Fruit fly (Drosophila melanogaster) whole organism, embryonic: ENCODE data around the gene CG43922.

Experiments used
- Adf1 ChIP-seq: fragments of 200-800 bp; sonication (Bioruptor generic); IDR thresholded peaks from 2 replicates; pipeline ENCODE4 v1.3.6; 2022; ENCODE audit warnings: missing biosample characterization, missing genetic modification characterization
- CG10654 ChIP-seq: fragments of 200-800 bp; sonication (Bioruptor generic); optimal IDR thresholded peaks from 2 replicates; lab custom pipeline; 2016; ENCODE audit warnings: missing biosample characterization, missing genetic modification characterization
- CG11695 ChIP-seq: fragments of 200-800 bp; sonication (Bioruptor generic); IDR thresholded peaks from 3 replicates; pipeline ENCODE4 v1.3.6; 2022; ENCODE audit warnings: missing biosample characterization, missing genetic modification characterization
- CG13287 ChIP-seq: fragments of 200-800 bp; sonication (Bioruptor generic); IDR thresholded peaks from 2 replicates; pipeline ENCODE4 v1.3.6; 2022; ENCODE audit warnings: missing biosample characterization, missing genetic modification characterization; ENCODE audit not compliant: partially characterized antibody
- CG13296 ChIP-seq: fragments of 200-800 bp; sonication (Bioruptor generic); optimal IDR thresholded peaks from 3 replicates; lab custom pipeline; 2018; ENCODE audit warnings: missing biosample characterization, mild to moderate bottlenecking, missing genetic modification characterization
- CG14014 ChIP-seq: fragments of 200-800 bp; sonication (Bioruptor generic); IDR thresholded peaks from 2 replicates; pipeline ENCODE4 v1.3.6; 2022; ENCODE audit warnings: missing biosample characterization, missing genetic modification characterization
- CG17802 ChIP-seq: fragments of 200-800 bp; sonication (Bioruptor generic); optimal IDR thresholded peaks from 2 replicates; lab custom pipeline; 2018; ENCODE audit warnings: missing biosample characterization, mild to moderate bottlenecking, missing genetic modification characterization, moderate library complexity
- CG32532 ChIP-seq: fragments of 200-800 bp; sonication (Bioruptor generic); IDR thresholded peaks from 2 replicates; pipeline ENCODE4 v1.3.6; 2022; ENCODE audit warnings: missing biosample characterization, missing genetic modification characterization
- CG33213 ChIP-seq: fragments of 200-800 bp; sonication (Bioruptor generic); optimal IDR thresholded peaks from 3 replicates; lab custom pipeline; 2016; ENCODE audit warnings: missing biosample characterization, missing genetic modification characterization
- CG34376 ChIP-seq: fragments of 200-800 bp; sonication (Bioruptor generic); optimal IDR thresholded peaks from 2 replicates; lab custom pipeline; 2018; ENCODE audit warnings: missing biosample characterization, mild to moderate bottlenecking, missing genetic modification characterization
- CG4360 ChIP-seq: fragments of 200-800 bp; sonication (Bioruptor generic); IDR thresholded peaks from 2 replicates; pipeline ENCODE4 v1.3.6; 2022; ENCODE audit warnings: missing biosample characterization, missing genetic modification characterization
- CG8478 ChIP-seq: fragments of >200 bp; optimal IDR thresholded peaks from 2 replicates; lab custom pipeline; 2018
- CG8765 ChIP-seq: fragments of 200-800 bp; sonication (Bioruptor generic); IDR thresholded peaks from 2 replicates; pipeline ENCODE4 v1.3.6; 2022; ENCODE audit warnings: missing biosample characterization, missing genetic modification characterization
- CHES-1-like ChIP-seq: fragments of 200-800 bp; sonication (Bioruptor generic); optimal IDR thresholded peaks from 2 replicates; lab custom pipeline; 2016; ENCODE audit warnings: missing biosample characterization, missing genetic modification characterization
- Doc2 ChIP-seq: fragments of 200-800 bp; sonication (Bioruptor generic); IDR thresholded peaks from 2 replicates; pipeline ENCODE4 v1.3.6; 2022; ENCODE audit warnings: missing biosample characterization, missing genetic modification characterization
- Drgx ChIP-seq: fragments of 200-800 bp; sonication (Bioruptor generic); IDR thresholded peaks from 2 replicates; pipeline ENCODE4 v1.3.6; 2022; ENCODE audit warnings: missing biosample characterization, missing genetic modification characterization
- GATAe ChIP-seq: fragments of 200-800 bp; sonication (Bioruptor generic); conservative IDR thresholded peaks from 2 replicates; pipeline ENCODE4 v1.3.6; 2022; ENCODE audit warnings: missing biosample characterization, missing genetic modification characterization
- HmgZ ChIP-seq: fragments of 200-800 bp; sonication (Bioruptor generic); optimal IDR thresholded peaks from 2 replicates; lab custom pipeline; 2018; ENCODE audit warnings: missing biosample characterization, mild to moderate bottlenecking, missing genetic modification characterization
- Neu2 ChIP-seq: fragments of 200-800 bp; sonication (Bioruptor generic); optimal IDR thresholded peaks from 3 replicates; lab custom pipeline; 2016; ENCODE audit warnings: missing biosample characterization, missing genetic modification characterization, borderline replicate concordance
- NfI ChIP-seq: fragments of 200-800 bp; sonication (Bioruptor generic); optimal IDR thresholded peaks from 3 replicates; lab custom pipeline; 2018; ENCODE audit warnings: missing biosample characterization, mild to moderate bottlenecking, missing genetic modification characterization, moderate library complexity
- Optix ChIP-seq: fragments of 200-800 bp; sonication (Bioruptor generic); IDR thresholded peaks from 3 replicates; pipeline ENCODE4 v1.3.6; 2022; ENCODE audit warnings: missing biosample characterization, missing genetic modification characterization
- Rfx ChIP-seq: fragments of 200-800 bp; sonication (Bioruptor generic); IDR thresholded peaks from 2 replicates; pipeline ENCODE4 v1.3.6; 2022; ENCODE audit warnings: missing biosample characterization, missing genetic modification characterization
- Stat92E ChIP-seq, 3 experiments: fragments of >200 bp in 2 of 3; fragments of 200-800 bp in 1 of 3; sonication (Bioruptor generic) in 1 of 3; optimal IDR thresholded peaks; 2 replicates each; lab custom pipeline; 2017 to 2019; ENCODE audit warnings: missing biosample characterization in 3 of 3, missing genetic modification characterization in 3 of 3, mild to moderate bottlenecking in 1 of 3, moderate library complexity in 1 of 3
- Trl ChIP-seq, 3 experiments: fragments of >200 bp in 2 of 3; fragments of 200-800 bp in 1 of 3; sonication (Bioruptor generic) in 1 of 3; optimal IDR thresholded peaks; 2 replicates in 1 of 3; 3 replicates in 2 of 3; lab custom pipeline; 2016 to 2017; ENCODE audit warnings: missing biosample characterization in 1 of 3, missing genetic modification characterization in 1 of 3
- Xrp1 ChIP-seq: fragments of 200-800 bp; sonication (Bioruptor generic); IDR thresholded peaks from 2 replicates; pipeline ENCODE4 v1.3.6; 2022; ENCODE audit warnings: missing biosample characterization, missing genetic modification characterization
- bsh ChIP-seq, 2 experiments: fragments of 200-800 bp; sonication (Bioruptor generic); optimal IDR thresholded peaks; 2 replicates each; lab custom pipeline; 2017 to 2018; ENCODE audit warnings: mild to moderate bottlenecking in 2 of 2, missing biosample characterization in 2 of 2, missing genetic modification characterization in 2 of 2, moderate library complexity in 1 of 2
- chinmo ChIP-seq: fragments of 200-800 bp; sonication (Bioruptor generic); IDR thresholded peaks from 4 replicates; pipeline ENCODE4 v1.3.6; 2022; ENCODE audit warnings: missing biosample characterization, missing genetic modification characterization; ENCODE audit not compliant: partially characterized antibody
- corto ChIP-seq: fragments of 200-800 bp; sonication (Bioruptor generic); optimal IDR thresholded peaks from 2 replicates; lab custom pipeline; 2016; ENCODE audit warnings: missing biosample characterization, mild to moderate bottlenecking, missing genetic modification characterization, moderate library complexity
- ftz-f1 ChIP-seq: fragments of 200-800 bp; sonication (Bioruptor generic); optimal IDR thresholded peaks from 2 replicates; lab custom pipeline; 2016; ENCODE audit warnings: missing biosample characterization, missing genetic modification characterization
- gfzf ChIP-seq: fragments of 200-800 bp; sonication (Bioruptor generic); optimal IDR thresholded peaks from 2 replicates; lab custom pipeline; 2016; ENCODE audit warnings: missing biosample characterization, mild to moderate bottlenecking, missing genetic modification characterization, moderate library complexity
- hbn ChIP-seq: fragments of 200-800 bp; sonication (Bioruptor generic); IDR thresholded peaks from 2 replicates; pipeline ENCODE4 v1.3.6; 2022; ENCODE audit warnings: missing biosample characterization, missing genetic modification characterization; ENCODE audit not compliant: partially characterized antibody
- hth ChIP-seq: fragments of >200 bp; optimal IDR thresholded peaks from 2 replicates; lab custom pipeline; 2017; ENCODE audit warnings: inconsistent platforms
- insv ChIP-seq, 2 experiments: fragments of 200-800 bp; sonication (Bioruptor generic); optimal IDR thresholded peaks; 3 replicates each; lab custom pipeline; 2016 to 2018; ENCODE audit warnings: missing biosample characterization in 2 of 2, missing genetic modification characterization in 2 of 2
- lbe ChIP-seq: fragments of 200-800 bp; sonication (Bioruptor generic); optimal IDR thresholded peaks from 2 replicates; lab custom pipeline; 2016; ENCODE audit warnings: missing biosample characterization, mild to moderate bottlenecking, missing genetic modification characterization
- mam ChIP-seq: fragments of 200-800 bp; sonication (Bioruptor generic); optimal IDR thresholded peaks from 3 replicates; lab custom pipeline; 2016; ENCODE audit warnings: missing biosample characterization, missing genetic modification characterization
- nom ChIP-seq: fragments of 200-800 bp; sonication (Bioruptor generic); optimal IDR thresholded peaks from 2 replicates; lab custom pipeline; 2017; ENCODE audit warnings: missing biosample characterization, missing genetic modification characterization, mild to moderate bottlenecking, moderate library complexity, missing genetic modification reagents
- sim ChIP-seq: fragments of 200-800 bp; sonication (Bioruptor generic); IDR thresholded peaks from 2 replicates; pipeline ENCODE4 v1.3.6; 2022; ENCODE audit warnings: missing biosample characterization, missing genetic modification characterization
- sr ChIP-seq: fragments of 200-800 bp; sonication (Bioruptor generic); IDR thresholded peaks from 3 replicates; pipeline ENCODE4 v1.3.6; 2022; ENCODE audit warnings: missing biosample characterization, missing genetic modification characterization
- unc-4 ChIP-seq: fragments of 200-800 bp; sonication (Bioruptor generic); IDR thresholded peaks from 2 replicates; pipeline ENCODE4 v1.3.6; 2022; ENCODE audit warnings: missing biosample characterization, missing genetic modification characterization; ENCODE audit not compliant: partially characterized antibody
- vvl ChIP-seq: fragments of 200-800 bp; sonication (Bioruptor generic); IDR thresholded peaks from 2 replicates; pipeline ENCODE4 v1.3.6; 2022; ENCODE audit warnings: missing biosample characterization, missing genetic modification characterization

Gene CG43922

dm6 chr2L:6324386-6324744 lies 15.8 kb upstream of the CG43922 start:
- TF ChIP-seq insv (GFP tag; optimal IDR thresholded peaks at IDR 0.05; lab: Kevin White, UChicago), result no peak
- peak; percentile 8 for TF ChIP-seq CHES-1-like (GFP tag; lab: Kevin White, UChicago)
- no peak for TF ChIP-seq CG17802
- TF ChIP-seq chinmo, result peak; percentile 94
- peak; percentile 98 for TF ChIP-seq sr (GFP tag; lab: Robert Waterston, UW)
- TF ChIP-seq GATAe, result no peak
- no peak for TF ChIP-seq hth
- TF ChIP-seq CG8765, result no peak
- TF ChIP-seq Adf1, result peak; percentile 71; the same call in 1 of the 2 replicates
- TF ChIP-seq CG13296 (GFP tag; lab: Kevin White, UChicago), result no peak
- no peak for TF ChIP-seq CG10654 (GFP tag; lab: Kevin White, UChicago)
- TF ChIP-seq HmgZ (tag; lab: Kevin White, UChicago), result peak; percentile 0
- TF ChIP-seq CG8478, result peak; percentile 60
- TF ChIP-seq CG32532 (GFP tag; lab: Robert Waterston, UW), result no peak
- TF ChIP-seq Doc2 (GFP tag; lab: Robert Waterston, UW), result no peak
- TF ChIP-seq Rfx (GFP tag; lab: Robert Waterston, UW), result peak; percentile 34; the same call in 1 of the 2 replicates
- no peak for TF ChIP-seq Xrp1
- no peak for TF ChIP-seq CG33213 (GFP tag; lab: Kevin White, UChicago)
- TF ChIP-seq mam (GFP tag; lab: Kevin White, UChicago), result no peak
- no peak for TF ChIP-seq Neu2 (GFP tag; lab: Kevin White, UChicago)
- peak; percentile 94 for TF ChIP-seq Drgx (GFP tag; lab: Robert Waterston, UW)
- TF ChIP-seq lbe (GFP tag; lab: Kevin White, UChicago), result peak; percentile 58
- no peak for TF ChIP-seq sim (GFP tag; lab: Robert Waterston, UW)
- peak; percentile 66 to 83 for TF ChIP-seq Trl (optimal IDR thresholded peaks at IDR 0.05; lab: Kevin White, UChicago)
- TF ChIP-seq Trl (GFP tag; optimal IDR thresholded peaks at IDR 0.05; lab: Kevin White, UChicago), result no peak
- no peak for TF ChIP-seq gfzf (GFP tag; lab: Kevin White, UChicago)
- peak; percentile 34; the same call in 1 of the 2 replicates for TF ChIP-seq CG13287 (GFP tag; lab: Robert Waterston, UW)
- peak; percentile 60; the same call in 1 of the 2 replicates for TF ChIP-seq CG4360 (GFP tag; lab: Robert Waterston, UW)
- TF ChIP-seq CG34376 (GFP tag; lab: Kevin White, UChicago), result peak; percentile 18
- TF ChIP-seq Stat92E (GFP tag; optimal IDR thresholded peaks at IDR 0.05; lab: Kevin White, UChicago), result no peak
- TF ChIP-seq CG11695 (GFP tag; lab: Robert Waterston, UW), result peak; percentile 15; the same call in 1 of the 3 replicates
- no peak for TF ChIP-seq unc-4 (GFP tag; lab: Robert Waterston, UW)
- TF ChIP-seq corto (GFP tag; lab: Kevin White, UChicago), result peak; percentile 75
- peak; percentile 88 for TF ChIP-seq nom (GFP tag; lab: Kevin White, UChicago)
- TF ChIP-seq CG14014 (GFP tag; lab: Robert Waterston, UW), result peak; percentile 6; the same call in 1 of the 2 replicates
- TF ChIP-seq ftz-f1, result no peak
- TF ChIP-seq Optix (GFP tag; lab: Robert Waterston, UW), result no peak
- TF ChIP-seq bsh (GFP tag; optimal IDR thresholded peaks at IDR 0.05; lab: Kevin White, UChicago), result peak in 1 of 2 experiments; percentile 71
- no peak for TF ChIP-seq NfI
- peak; percentile 57 for TF ChIP-seq vvl (GFP tag; lab: Robert Waterston, UW)
- peak; percentile 38; the same call in 1 of the 2 replicates for TF ChIP-seq hbn (GFP tag; lab: Robert Waterston, UW)
